Fruit fly (Drosophila melanogaster) whole organism, embryonic: ENCODE results near the gene CG3337.

Source experiments
- BtbVII ChIP-seq: fragments of 200-800 bp; sonication (Bioruptor generic); optimal IDR thresholded peaks from 3 replicates; lab custom pipeline; 2017; ENCODE audit warnings: missing biosample characterization, mild to moderate bottlenecking, missing genetic modification characterization
- Bteb2 ChIP-seq: fragments of 200-800 bp; sonication (Bioruptor generic); optimal IDR thresholded peaks from 2 replicates; lab custom pipeline; 2016; ENCODE audit warnings: missing biosample characterization, missing genetic modification characterization
- CG11560 ChIP-seq: fragments of 200-800 bp; sonication (Bioruptor generic); IDR thresholded peaks from 3 replicates; pipeline ENCODE4 v1.3.6; 2022; ENCODE audit warnings: missing biosample characterization, missing genetic modification characterization
- CG12071 ChIP-seq: fragments of 200-800 bp; sonication (Bioruptor generic); optimal IDR thresholded peaks from 3 replicates; lab custom pipeline; 2018; ENCODE audit warnings: missing biosample characterization, mild to moderate bottlenecking, missing genetic modification characterization
- CG12769 ChIP-seq: fragments of 200-800 bp; sonication (Bioruptor generic); optimal IDR thresholded peaks from 2 replicates; lab custom pipeline; 2019; ENCODE audit warnings: missing biosample characterization, mild to moderate bottlenecking, missing genetic modification characterization, moderate library complexity
- CG13894 ChIP-seq: fragments of 200-800 bp; sonication (Bioruptor generic); optimal IDR thresholded peaks from 3 replicates; lab custom pipeline; 2018; ENCODE audit warnings: missing biosample characterization, mild to moderate bottlenecking, missing genetic modification characterization, moderate library complexity
- CG14710 ChIP-seq: fragments of 200-800 bp; sonication (Bioruptor generic); optimal IDR thresholded peaks from 3 replicates; lab custom pipeline; 2019; ENCODE audit warnings: missing biosample characterization, mild to moderate bottlenecking, missing genetic modification characterization, moderate library complexity
- CG16779 ChIP-seq: fragments of 200-800 bp; sonication (Bioruptor generic); IDR thresholded peaks from 2 replicates; pipeline ENCODE4 v1.3.6; 2022; ENCODE audit warnings: missing biosample characterization, missing genetic modification characterization
- CG1792 ChIP-seq: fragments of 200-800 bp; sonication (Bioruptor generic); optimal IDR thresholded peaks from 2 replicates; lab custom pipeline; 2016; ENCODE audit warnings: missing biosample characterization, missing genetic modification characterization
- CG18011 ChIP-seq: fragments of 200-800 bp; sonication (Bioruptor generic); optimal IDR thresholded peaks from 2 replicates; lab custom pipeline; 2017; ENCODE audit warnings: missing biosample characterization, missing genetic modification characterization, mild to moderate bottlenecking, moderate library complexity, missing genotype
- CG18262 ChIP-seq: fragments of 200-800 bp; optimal IDR thresholded peaks from 3 replicates; lab custom pipeline; 2019; ENCODE audit warnings: missing biosample characterization, mild to moderate bottlenecking, missing genetic modification characterization, moderate library complexity
- CG2120 ChIP-seq: fragments of 200-800 bp; sonication (Bioruptor generic); optimal IDR thresholded peaks from 3 replicates; lab custom pipeline; 2016; ENCODE audit warnings: missing biosample characterization, missing genetic modification characterization
- CG30431 ChIP-seq: fragments of 200-800 bp; sonication (Bioruptor generic); optimal IDR thresholded peaks from 2 replicates; lab custom pipeline; 2017; ENCODE audit warnings: missing biosample characterization, missing genetic modification characterization
- CG34224 ChIP-seq: fragments of 200-800 bp; sonication (Bioruptor generic); IDR thresholded peaks from 3 replicates; pipeline ENCODE4 v1.3.6; 2022; ENCODE audit warnings: missing biosample characterization, missing genetic modification characterization; ENCODE audit not compliant: partially characterized antibody
- CG3847 ChIP-seq: fragments of 200-800 bp; sonication (Bioruptor generic); IDR thresholded peaks from 2 replicates; pipeline ENCODE4 v1.3.6; 2022; ENCODE audit warnings: missing biosample characterization, missing genetic modification characterization
- CG4282 ChIP-seq: fragments of 200-800 bp; sonication (Bioruptor generic); optimal IDR thresholded peaks from 2 replicates; lab custom pipeline; 2016; ENCODE audit warnings: missing biosample characterization, missing genetic modification characterization
- CG4328 ChIP-seq: fragments of 200-800 bp; sonication (Bioruptor generic); optimal IDR thresholded peaks from 3 replicates; lab custom pipeline; 2017; ENCODE audit warnings: missing biosample characterization, missing genetic modification reagents, missing genetic modification characterization
- CG43689 ChIP-seq: fragments of 200-800 bp; sonication (Bioruptor generic); IDR thresholded peaks from 2 replicates; pipeline ENCODE4 v1.3.6; 2022; ENCODE audit warnings: missing biosample characterization, missing genetic modification characterization
- CG5953 ChIP-seq: fragments of 200-800 bp; sonication (Bioruptor generic); IDR thresholded peaks from 2 replicates; pipeline ENCODE4 v1.3.6; 2022; ENCODE audit warnings: missing biosample characterization, missing genetic modification characterization
- CG7372 ChIP-seq: fragments of 200-800 bp; sonication (Bioruptor generic); IDR thresholded peaks from 2 replicates; pipeline ENCODE4 v1.3.6; 2022; ENCODE audit warnings: missing biosample characterization, missing genetic modification characterization
- CG7786 ChIP-seq: fragments of 200-800 bp; sonication (Bioruptor generic); optimal IDR thresholded peaks from 2 replicates; lab custom pipeline; 2016; ENCODE audit warnings: missing biosample characterization, missing genetic modification characterization
- CG8478 ChIP-seq: fragments of >200 bp; optimal IDR thresholded peaks from 2 replicates; lab custom pipeline; 2018
- CG9817 ChIP-seq: fragments of 200-800 bp; sonication (Bioruptor generic); optimal IDR thresholded peaks from 2 replicates; lab custom pipeline; 2018; ENCODE audit warnings: missing biosample characterization, mild to moderate bottlenecking, missing genetic modification characterization, moderate library complexity
- Dfd ChIP-seq, 2 experiments: fragments of >200 bp; optimal IDR thresholded peaks; 2 replicates each; lab custom pipeline; 2017; ENCODE audit warnings: missing biosample characterization in 2 of 2, missing genetic modification characterization in 2 of 2
- ERR ChIP-seq: fragments of 200-800 bp; sonication (Bioruptor generic); optimal IDR thresholded peaks from 2 replicates; lab custom pipeline; 2016; ENCODE audit warnings: missing biosample characterization, missing genetic modification characterization
- H15 ChIP-seq: fragments of 200-800 bp; sonication (Bioruptor generic); IDR thresholded peaks from 3 replicates; pipeline ENCODE4 v1.3.6; 2022; ENCODE audit warnings: missing biosample characterization, missing genetic modification characterization
- H2.0 ChIP-seq: fragments of 200-800 bp; sonication (Bioruptor generic); IDR thresholded peaks from 2 replicates; pipeline ENCODE4 v1.3.6; 2022; ENCODE audit warnings: missing biosample characterization, missing genetic modification characterization
- HLH4C ChIP-seq: fragments of 200-800 bp; sonication (Bioruptor generic); IDR thresholded peaks from 3 replicates; pipeline ENCODE4 v1.3.6; 2022; ENCODE audit warnings: missing biosample characterization, missing genetic modification characterization; ENCODE audit not compliant: partially characterized antibody
- HLH54F ChIP-seq: fragments of 200-800 bp; sonication (Bioruptor generic); optimal IDR thresholded peaks from 3 replicates; lab custom pipeline; 2016; ENCODE audit warnings: missing biosample characterization, missing genetic modification characterization
- Hand ChIP-seq: fragments of 200-800 bp; sonication (Bioruptor generic); optimal IDR thresholded peaks from 2 replicates; lab custom pipeline; 2017; ENCODE audit warnings: mild to moderate bottlenecking, missing biosample characterization, missing genetic modification reagents, missing genetic modification characterization
- Hmr ChIP-seq: fragments of 200-800 bp; sonication (Bioruptor generic); optimal IDR thresholded peaks from 3 replicates; lab custom pipeline; 2017; ENCODE audit warnings: mild to moderate bottlenecking, missing biosample characterization, missing genetic modification reagents, missing genetic modification characterization
- Hr51 ChIP-seq, 2 experiments: fragments of 200-800 bp; sonication (Bioruptor generic); optimal IDR thresholded peaks; 2 replicates in 1 of 2; 3 replicates in 1 of 2; lab custom pipeline; 2016 to 2018; ENCODE audit warnings: missing biosample characterization in 2 of 2, missing genetic modification characterization in 2 of 2, mild to moderate bottlenecking in 1 of 2, moderate library complexity in 1 of 2
- Kr ChIP-seq: fragments of 200-800 bp; sonication (Bioruptor generic); optimal IDR thresholded peaks from 2 replicates; lab custom pipeline; 2017; ENCODE audit warnings: missing biosample characterization, mild to moderate bottlenecking, missing genetic modification characterization
- MESR4 ChIP-seq: fragments of 200-800 bp; sonication (Bioruptor generic); optimal IDR thresholded peaks from 2 replicates; lab custom pipeline; 2018; ENCODE audit warnings: missing biosample characterization, mild to moderate bottlenecking, missing genetic modification characterization, moderate library complexity
- Trl ChIP-seq, 3 experiments: fragments of >200 bp in 2 of 3; fragments of 200-800 bp in 1 of 3; sonication (Bioruptor generic) in 1 of 3; optimal IDR thresholded peaks; 2 replicates in 1 of 3; 3 replicates in 2 of 3; lab custom pipeline; 2016 to 2017; ENCODE audit warnings: missing biosample characterization in 1 of 3, missing genetic modification characterization in 1 of 3
- aop ChIP-seq: fragments of 200-800 bp; sonication (Bioruptor generic); IDR thresholded peaks from 2 replicates; pipeline ENCODE4 v1.3.6; 2022; ENCODE audit warnings: missing biosample characterization, missing genetic modification characterization
- ash1 ChIP-seq: fragments of 200-800 bp; sonication (Bioruptor generic); optimal IDR thresholded peaks from 2 replicates; lab custom pipeline; 2018; ENCODE audit warnings: missing biosample characterization, mild to moderate bottlenecking, missing genetic modification characterization
- bcd ChIP-seq: fragments of 200-800 bp; sonication (Bioruptor generic); optimal IDR thresholded peaks from 2 replicates; lab custom pipeline; 2017; ENCODE audit warnings: missing biosample characterization, mild to moderate bottlenecking, missing genetic modification characterization
- btn ChIP-seq: fragments of 200-800 bp; sonication (Bioruptor generic); optimal IDR thresholded peaks from 2 replicates; lab custom pipeline; 2016; ENCODE audit warnings: missing biosample characterization, missing genetic modification characterization
- da ChIP-seq: fragments of 200-800 bp; sonication (Bioruptor generic); optimal IDR thresholded peaks from 2 replicates; lab custom pipeline; 2016; ENCODE audit warnings: missing biosample characterization, missing genetic modification characterization
- disco-r ChIP-seq: fragments of 200-800 bp; sonication (Bioruptor generic); optimal IDR thresholded peaks from 2 replicates; lab custom pipeline; 2016; ENCODE audit warnings: missing biosample characterization, missing genetic modification characterization
- ewg ChIP-seq: fragments of 200-800 bp; sonication (Bioruptor generic); optimal IDR thresholded peaks from 3 replicates; lab custom pipeline; 2017; ENCODE audit warnings: mild to moderate bottlenecking, missing biosample characterization, missing genetic modification reagents, missing genetic modification characterization
- gcm2 ChIP-seq: fragments of 200-800 bp; sonication (Bioruptor generic); optimal IDR thresholded peaks from 2 replicates; lab custom pipeline; 2016; ENCODE audit warnings: missing biosample characterization, missing genetic modification characterization
- gro ChIP-seq: fragments of 200-800 bp; sonication (Bioruptor generic); optimal IDR thresholded peaks from 2 replicates; lab custom pipeline; 2016; ENCODE audit warnings: missing biosample characterization, missing genetic modification characterization
- knrl ChIP-seq: fragments of 200-800 bp; sonication (Bioruptor generic); IDR thresholded peaks from 3 replicates; pipeline ENCODE4 v1.3.6; 2022; ENCODE audit warnings: missing biosample characterization, missing genetic modification characterization; ENCODE audit not compliant: partially characterized antibody
- lbe ChIP-seq: fragments of 200-800 bp; sonication (Bioruptor generic); optimal IDR thresholded peaks from 2 replicates; lab custom pipeline; 2016; ENCODE audit warnings: missing biosample characterization, mild to moderate bottlenecking, missing genetic modification characterization
- onecut ChIP-seq: fragments of 200-800 bp; sonication (Bioruptor generic); IDR thresholded peaks from 2 replicates; pipeline ENCODE4 v1.3.6; 2022; ENCODE audit warnings: missing biosample characterization, missing genetic modification characterization
- twi ChIP-seq: fragments of 200-800 bp; optimal IDR thresholded peaks from 2 replicates; lab custom pipeline; 2019; ENCODE audit warnings: missing biosample characterization, mild to moderate bottlenecking, missing genetic modification characterization, moderate library complexity
- vfl ChIP-seq: fragments of 200-800 bp; sonication (Bioruptor generic); optimal IDR thresholded peaks from 2 replicates; lab custom pipeline; 2016; ENCODE audit warnings: missing biosample characterization, missing genetic modification characterization
- z ChIP-seq: fragments of 200-800 bp; sonication (Bioruptor generic); IDR thresholded peaks from 3 replicates; pipeline ENCODE4 v1.3.6; 2022; ENCODE audit warnings: missing biosample characterization, missing genetic modification characterization
- zf30C ChIP-seq: fragments of 200-800 bp; sonication (Bioruptor generic); optimal IDR thresholded peaks from 3 replicates; lab custom pipeline; 2018; ENCODE audit warnings: missing biosample characterization, mild to moderate bottlenecking, missing genetic modification characterization

CG3337 gene

dm6 chr3R:21263177-21263576 lies 39.8 kb upstream of the CG3337 start (continued):
- TF ChIP-seq MESR4 (GFP tag; lab: Kevin White, UChicago) (no peak), H2.0 (GFP tag; lab: Robert Waterston, UW) (peak; percentile 33; the same call in 1 of the 2 replicates), twi (tag; lab: Kevin White, UChicago) (no peak), CG11560 (tag; lab: Robert Waterston, UW) (no peak), lbe (GFP tag; lab: Kevin White, UChicago) (no peak), CG4328 (no peak), Bteb2 (no peak), aop (GFP tag; lab: Robert Waterston, UW) (no peak), CG18262 (tag; lab: Kevin White, UChicago) (no peak), CG7372 (GFP tag; lab: Robert Waterston, UW) (0 out of 2 replicates have a peak, but pooled peaks have one; percentile 22), gcm2 (GFP tag; lab: Kevin White, UChicago) (no peak), Hand (no peak), z (no peak), CG5953 (GFP tag; lab: Robert Waterston, UW) (peak; percentile 19; the same call in 1 of the 2 replicates), vfl (GFP tag; lab: Kevin White, UChicago) (no peak), disco-r (no peak), CG34224 (GFP tag; lab: Robert Waterston, UW) (no peak), CG13894 (no peak), onecut (GFP tag; lab: Robert Waterston, UW) (peak; percentile 47), gro (no peak), CG4282 (GFP tag; lab: Kevin White, UChicago) (no peak), CG2120 (no peak), ewg (GFP tag; lab: Kevin White, UChicago) (peak; percentile 29), CG3847 (GFP tag; lab: Robert Waterston, UW) (no peak; the same call in 1 of the 2 replicates), knrl (GFP tag; lab: Robert Waterston, UW) (no peak), CG16779 (GFP tag; lab: Robert Waterston, UW) (no peak), zf30C (GFP tag; lab: Kevin White, UChicago) (no peak), CG1792 (GFP tag; lab: Kevin White, UChicago) (no peak), HLH4C (GFP tag; lab: Robert Waterston, UW) (no peak), CG7786 (GFP tag; lab: Kevin White, UChicago) (no peak), bcd (GFP tag; lab: Kevin White, UChicago) (peak; percentile 26), CG30431 (GFP tag; lab: Kevin White, UChicago) (no peak), CG43689 (GFP tag; lab: Robert Waterston, UW) (peak; percentile 35; the same call in 1 of the 2 replicates), BtbVII (GFP tag; lab: Kevin White, UChicago) (peak; percentile 22), CG12071 (GFP tag; lab: Kevin White, UChicago) (peak; percentile 7), da (GFP tag; lab: Kevin White, UChicago) (no peak), ERR (GFP tag; lab: Kevin White, UChicago) (no peak), Kr (GFP tag; lab: Kevin White, UChicago) (no peak), CG14710 (peak; percentile 12), btn (GFP tag; lab: Kevin White, UChicago) (no peak), CG18011 (GFP tag; lab: Kevin White, UChicago) (no peak), Hmr (GFP tag; lab: Kevin White, UChicago) (peak; percentile 43), CG8478 (no peak), CG9817 (tag; lab: Kevin White, UChicago) (no peak), Dfd (GFP tag; optimal IDR thresholded peaks at IDR 0.05; lab: Kevin White, UChicago) (no peak), ash1 (GFP tag; lab: Kevin White, UChicago) (no peak), HLH54F (GFP tag; lab: Kevin White, UChicago) (no peak), CG12769 (tag; lab: Kevin White, UChicago) (no peak), Hr51 (GFP tag; optimal IDR thresholded peaks at IDR 0.05; lab: Kevin White, UChicago) (peak in 1 of 2 experiments; percentile 19), H15 (GFP tag; lab: Robert Waterston, UW) (0 out of 3 replicates have a peak, but pooled peaks have one; percentile 54), Trl (optimal IDR thresholded peaks at IDR 0.05; lab: Kevin White, UChicago) (no peak), Trl (GFP tag; optimal IDR thresholded peaks at IDR 0.05; lab: Kevin White, UChicago) (no peak)
